Worm (Caenorhabditis elegans) whole organism, mixed stage, embryonic: ENCODE results near the gene Y113G7B.11.

Experiments used
- blmp-1 ChIP-seq: fragments of 150-350 bp; optimal IDR thresholded peaks from 2 replicates; lab custom pipeline; 2014; ENCODE audit warnings: missing biosample characterization, missing genetic modification characterization
- sptf-1 ChIP-seq: sonication (generic microtip); optimal IDR thresholded peaks from 2 replicates; lab custom pipeline; 2017; ENCODE audit warnings: mild to moderate bottlenecking, missing genetic modification characterization, moderate library complexity, missing compliant biosample characterization
- ztf-11 ChIP-seq: fragments of 150-350 bp; optimal IDR thresholded peaks from 2 replicates; lab custom pipeline; 2014; ENCODE audit warnings: missing biosample characterization, missing genetic modification characterization

DNA sequence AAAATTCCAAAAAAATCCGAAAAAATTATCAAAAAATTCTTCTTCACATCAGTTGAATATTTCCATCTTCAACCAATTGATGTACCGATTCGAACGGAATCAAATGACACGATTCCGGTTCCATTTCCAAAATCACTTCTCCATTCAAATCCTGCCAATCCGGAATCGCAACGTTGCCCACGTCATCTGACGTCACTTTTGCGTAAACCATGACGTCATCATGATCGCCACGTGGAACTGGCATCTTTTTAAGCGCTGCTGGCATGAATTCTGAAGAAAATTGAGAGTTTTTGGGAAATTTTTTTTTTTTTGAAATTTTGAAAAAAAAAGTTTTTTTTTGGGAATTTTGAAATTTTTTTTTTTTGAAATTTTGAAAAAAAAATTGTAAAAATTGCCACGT lies 20.1 kb upstream of the Y113G7B.11 start:
- TF ChIP-seq sptf-1 (tag; lab: Kevin White, UChicago) (no peak), blmp-1 (tag; lab: Kevin White, UChicago) (no peak), ztf-11 (tag; lab: Kevin White, UChicago) (no peak)
